Worm (Caenorhabditis elegans) whole organism, L4/young adult: ENCODE measurements around the gene dnpp-1.

Experiments
- W03F9.2 ChIP-seq: fragments of 150-350 bp; optimal IDR thresholded peaks from 2 replicates; lab custom pipeline; 2014; ENCODE audit warnings: missing biosample characterization, missing genetic modification characterization
- dao-5 ChIP-seq: sonication (generic microtip); optimal IDR thresholded peaks from 2 replicates; lab custom pipeline; 2016; ENCODE audit warnings: missing genotype, missing genetic modification characterization, moderate library complexity, missing compliant biosample characterization
- him-1 ChIP-seq: sonication (generic microtip); optimal IDR thresholded peaks from 2 replicates; lab custom pipeline; 2016; ENCODE audit warnings: missing genotype, missing genetic modification reagents, missing genetic modification characterization, missing compliant biosample characterization

dnpp-1 gene

DNA sequence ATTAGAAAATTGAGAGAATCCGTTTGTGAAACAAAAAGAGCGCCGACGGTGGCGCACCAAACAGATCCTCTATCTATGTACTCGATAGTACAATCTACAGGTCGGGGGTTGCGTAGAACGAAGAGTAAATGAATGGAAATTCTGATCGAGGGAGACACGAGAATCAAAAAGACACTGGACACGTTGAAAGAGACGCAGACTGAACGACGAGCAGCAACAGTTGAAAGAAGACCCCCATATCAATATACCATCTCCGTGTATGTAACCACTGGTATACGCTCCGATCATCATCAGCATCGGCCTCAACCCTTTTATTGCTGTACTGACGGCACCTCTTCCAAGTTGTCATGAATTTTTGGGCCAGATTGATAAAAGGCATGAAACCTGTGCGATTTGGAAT lies 27.3 kb downstream of the dnpp-1 start:
- no peak for TF ChIP-seq him-1 (tag; lab: Kevin White, UChicago)
- no peak for TF ChIP-seq W03F9.2 (tag; lab: Kevin White, UChicago)
- TF ChIP-seq dao-5 (tag; lab: Kevin White, UChicago), result no peak

DNA sequence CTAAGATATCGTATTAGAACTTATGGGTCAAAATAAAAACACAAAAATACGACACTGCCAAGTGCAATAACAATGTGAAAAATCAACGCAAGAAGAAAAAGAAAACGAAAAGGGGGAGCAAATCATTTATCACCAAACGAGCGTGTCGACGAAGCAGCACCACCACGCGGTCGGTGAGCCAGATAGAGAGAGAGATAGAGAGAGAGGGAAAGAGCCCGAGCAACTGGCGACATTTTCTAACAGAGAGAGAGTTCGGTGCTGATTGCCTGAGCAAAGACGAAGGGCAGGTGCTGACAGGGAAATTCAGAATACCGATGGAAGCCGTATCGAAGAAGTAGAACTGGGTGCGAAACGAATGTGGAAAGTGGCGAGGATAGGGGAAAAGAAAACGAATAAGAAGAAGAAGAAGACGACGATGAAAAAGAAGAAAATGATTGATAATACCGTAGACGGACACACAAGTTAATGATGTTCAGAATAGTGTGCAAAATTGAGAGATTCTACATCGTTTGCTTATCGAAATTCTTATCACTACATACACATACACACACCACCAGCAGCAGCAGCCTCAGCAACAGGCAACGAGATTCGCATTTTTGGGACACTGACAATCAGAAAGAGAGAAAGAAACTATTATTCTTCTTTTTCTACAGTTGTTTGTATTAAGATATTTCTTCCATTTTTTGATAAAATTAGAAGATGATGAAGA lies 28.3 kb downstream of the dnpp-1 start:
- no peak for TF ChIP-seq him-1 (tag; lab: Kevin White, UChicago)
- no peak for TF ChIP-seq dao-5 (tag; lab: Kevin White, UChicago)
- no peak for TF ChIP-seq W03F9.2 (tag; lab: Kevin White, UChicago)

DNA sequence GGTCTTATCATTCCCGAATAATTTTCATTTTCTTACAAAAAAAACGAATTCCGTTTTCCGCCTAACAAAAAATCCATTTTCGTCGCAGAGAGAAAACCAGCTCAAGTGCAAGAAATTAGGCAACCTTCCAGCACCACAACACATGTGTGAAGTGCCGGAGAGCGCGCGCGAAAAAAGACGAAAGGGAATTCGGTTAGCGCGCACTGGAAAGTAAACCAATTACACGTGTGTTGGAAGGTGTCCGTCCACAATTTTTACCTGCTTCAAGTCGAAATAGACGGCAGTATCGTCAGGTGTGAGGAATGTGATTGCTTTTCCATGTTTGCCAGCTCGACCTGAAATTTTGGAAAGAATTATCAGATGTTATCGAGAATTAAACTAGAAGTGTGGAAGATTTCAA lies 28.9 kb downstream of the dnpp-1 start:
- TF ChIP-seq him-1 (tag; lab: Kevin White, UChicago) (no peak), W03F9.2 (tag; lab: Kevin White, UChicago) (no peak), dao-5 (tag; lab: Kevin White, UChicago) (no peak)

DNA sequence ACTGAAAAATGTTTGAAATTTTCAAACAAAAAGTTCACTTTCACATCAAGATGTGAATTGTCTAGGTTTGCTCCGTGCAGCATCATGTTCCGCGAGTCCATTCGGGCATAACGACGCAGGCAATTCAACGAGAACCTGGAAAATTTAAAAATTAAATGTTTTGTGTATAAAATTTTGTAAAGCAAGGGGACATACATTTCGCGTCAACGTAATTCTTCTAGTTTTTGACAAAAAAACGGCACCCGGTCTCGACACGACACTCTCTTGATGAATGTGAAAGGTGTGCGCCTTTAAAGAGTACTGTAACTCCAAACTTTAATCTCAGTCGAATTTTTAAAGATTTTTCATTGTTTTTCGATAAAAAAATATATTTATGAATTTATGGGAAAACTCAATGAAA lies 29.6 kb downstream of the dnpp-1 start, which contains the start of gene R12B2.6:
R12B2.6 (minus strand) TSS at position 101 of the 400 bp plus-strand sequence.
- TF ChIP-seq dao-5 (tag; lab: Kevin White, UChicago) (no peak), W03F9.2 (tag; lab: Kevin White, UChicago) (no peak)

DNA sequence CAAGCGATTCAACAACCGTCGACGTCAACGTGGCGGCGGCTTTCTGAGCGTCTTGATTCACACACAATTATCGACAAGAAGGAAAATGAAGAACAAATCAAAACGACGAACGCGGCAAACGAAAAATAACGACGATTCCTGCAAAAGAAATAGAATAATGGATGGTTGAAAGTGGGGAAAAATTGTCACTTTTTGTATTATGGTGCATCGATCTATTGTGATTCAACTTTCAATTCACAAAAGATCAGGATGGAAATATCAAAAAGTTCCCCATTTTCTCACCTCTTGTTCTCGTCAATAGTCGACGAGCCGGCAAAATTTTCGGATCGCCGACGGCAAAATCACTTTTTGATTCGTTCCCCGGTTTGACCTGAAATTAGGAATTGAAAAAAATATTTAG lies 30.2 kb downstream of the dnpp-1 start, which contains the start of the genes R12B2.13 and mdt-15:
R12B2.13 (minus strand) TSS at position 101 of the 400 bp plus-strand sequence.
mdt-15 (minus strand) TSS at position 376 of the 400 bp plus-strand sequence.
- TF ChIP-seq dao-5 (tag; lab: Kevin White, UChicago) (no peak), W03F9.2 (tag; lab: Kevin White, UChicago) (no peak), him-1 (tag; lab: Kevin White, UChicago) (no peak)

DNA sequence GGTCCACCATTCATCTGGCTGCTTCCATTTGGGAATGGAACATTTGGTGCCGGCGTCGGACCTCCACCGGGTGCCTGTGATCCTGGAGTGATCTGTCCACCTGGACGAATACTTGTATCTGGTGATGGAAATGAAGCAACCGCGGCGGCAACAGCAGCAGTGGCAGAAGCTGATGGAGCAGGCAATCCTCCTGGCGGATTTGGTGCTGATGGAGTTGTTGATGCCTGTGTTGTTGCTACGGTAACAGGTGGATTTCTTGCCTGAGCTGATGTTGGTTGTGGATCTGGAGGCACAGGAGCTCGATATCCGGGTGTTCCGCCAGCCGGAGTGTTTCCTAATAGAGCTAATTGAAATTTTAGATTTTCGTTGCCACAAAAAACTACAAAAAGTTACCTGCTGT lies 31.2 kb downstream of the dnpp-1 start:
- no peak for TF ChIP-seq him-1 (tag; lab: Kevin White, UChicago)
- TF ChIP-seq dao-5 (tag; lab: Kevin White, UChicago), result no peak
- no peak for TF ChIP-seq W03F9.2 (tag; lab: Kevin White, UChicago)

DNA sequence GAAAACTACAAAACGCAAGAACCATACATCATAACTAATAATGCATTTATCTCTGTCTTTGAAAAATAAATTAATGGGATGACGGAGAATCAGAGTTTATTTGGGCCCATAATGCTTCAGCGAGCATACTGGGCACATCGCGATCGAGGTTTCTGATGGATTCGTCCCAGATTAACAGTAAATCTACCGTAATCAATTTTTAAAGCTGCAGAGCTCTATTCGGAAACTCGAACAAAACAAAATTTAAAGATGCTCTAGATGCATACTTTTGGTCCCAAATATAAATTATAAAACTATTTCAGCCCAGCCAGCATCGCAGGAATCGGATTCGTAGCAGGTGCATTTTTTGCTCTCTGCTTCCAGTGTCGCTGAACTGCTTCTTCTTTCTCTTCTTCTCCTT lies 35.5 kb downstream of the dnpp-1 start:
- TF ChIP-seq him-1 (tag; lab: Kevin White, UChicago), result no peak
- no peak for TF ChIP-seq W03F9.2 (tag; lab: Kevin White, UChicago)
- TF ChIP-seq dao-5 (tag; lab: Kevin White, UChicago), result no peak

DNA sequence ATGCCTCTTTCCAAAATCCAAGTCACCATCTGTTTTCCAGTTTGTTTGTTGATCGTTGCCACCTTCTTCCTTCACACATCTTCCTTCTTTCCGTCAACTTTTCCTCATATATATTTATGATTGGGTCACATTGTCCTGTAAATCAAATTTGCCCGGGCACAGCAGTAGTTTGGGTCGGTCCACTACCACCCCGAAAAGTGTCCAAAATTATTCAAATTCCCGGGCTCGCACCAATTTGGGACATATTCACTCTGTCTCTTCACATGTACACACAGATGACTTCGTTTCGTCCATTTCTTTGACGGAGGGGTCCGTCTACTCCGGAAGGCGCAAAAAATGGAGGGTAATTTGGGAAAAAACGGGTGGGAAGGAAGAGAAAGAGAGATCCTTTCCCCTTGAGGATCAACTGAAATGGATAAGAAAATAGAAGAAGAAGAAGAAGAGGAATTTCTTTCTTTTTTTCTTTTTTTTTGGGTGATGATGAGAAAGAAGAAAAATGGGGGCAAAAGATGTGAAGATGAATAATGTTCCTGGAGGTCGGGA lies 36.6 kb downstream of the dnpp-1 start:
- TF ChIP-seq dao-5 (tag; lab: Kevin White, UChicago) (no peak), him-1 (tag; lab: Kevin White, UChicago) (peak; percentile 39)

DNA sequence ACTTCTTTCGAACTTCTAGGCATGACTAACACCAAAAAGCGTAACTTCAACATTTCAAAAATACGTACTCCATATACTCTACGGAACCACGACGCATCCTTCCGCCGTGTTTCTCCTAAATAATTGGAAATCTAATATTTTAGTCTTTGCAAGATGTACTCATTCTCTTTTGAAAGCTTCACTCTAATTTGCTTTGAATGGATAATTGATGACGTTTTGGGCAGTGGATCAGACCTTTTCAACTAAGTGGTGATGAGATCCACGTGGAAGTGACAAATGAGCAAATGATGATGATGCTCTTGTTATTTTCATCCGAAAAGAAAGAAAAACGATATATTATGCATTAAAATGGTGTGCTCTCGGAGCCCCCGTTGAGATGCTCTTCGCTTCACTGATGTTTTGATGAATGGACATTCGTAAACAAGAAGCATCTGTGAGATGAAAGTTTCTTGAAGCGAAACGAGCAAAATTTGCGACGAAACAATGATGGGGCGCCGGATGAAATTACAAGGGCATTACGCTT lies 39.1 kb downstream of the dnpp-1 start:
- TF ChIP-seq him-1 (tag; lab: Kevin White, UChicago) (no peak), dao-5 (tag; lab: Kevin White, UChicago) (no peak), W03F9.2 (tag; lab: Kevin White, UChicago) (no peak)

DNA sequence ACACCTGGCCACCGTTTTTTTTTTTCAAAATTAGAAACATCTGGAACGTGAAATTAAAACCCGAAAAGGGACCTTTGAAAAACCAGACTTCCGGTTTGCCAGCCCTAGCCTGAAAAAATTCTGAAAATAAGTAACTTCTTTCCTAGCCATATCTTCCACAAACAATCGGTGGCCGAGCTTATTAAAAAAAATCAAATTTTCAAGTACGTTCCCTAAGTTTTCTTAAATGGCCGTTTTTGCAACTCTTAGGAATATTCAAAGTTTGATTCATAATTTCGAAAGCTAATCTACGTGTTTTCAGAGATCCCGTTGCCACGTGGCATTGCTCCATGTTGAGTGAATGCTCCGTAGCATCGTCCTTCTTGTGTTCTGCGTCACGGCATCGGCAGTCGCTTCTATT lies 40.0 kb downstream of the dnpp-1 start, which contains the start of gene R12B2.8:
R12B2.8 (plus strand) TSS at position 301 of the 400 bp plus-strand sequence.
- TF ChIP-seq W03F9.2 (tag; lab: Kevin White, UChicago), result no peak
- TF ChIP-seq dao-5 (tag; lab: Kevin White, UChicago), result no peak
- TF ChIP-seq him-1 (tag; lab: Kevin White, UChicago), result no peak

DNA sequence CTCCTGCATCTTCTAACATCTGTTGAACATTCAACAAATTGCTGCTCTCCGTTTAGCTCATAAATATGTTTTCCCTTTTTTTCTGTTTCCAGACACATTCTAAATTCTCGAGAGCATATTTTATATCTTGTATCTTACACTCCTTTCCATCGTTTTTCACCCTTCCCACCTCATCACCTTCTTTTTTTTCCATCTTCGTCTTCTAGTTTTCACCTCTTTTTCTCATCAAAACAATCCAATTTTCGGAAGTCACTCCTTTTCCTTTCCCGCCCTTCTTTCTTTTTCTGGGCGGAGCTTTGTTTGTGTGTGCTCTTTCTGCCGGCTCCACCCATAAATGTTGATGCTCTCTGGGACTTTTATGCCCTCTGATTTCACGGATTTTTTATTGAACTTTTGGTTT lies 40.8 kb downstream of the dnpp-1 start:
- no peak for TF ChIP-seq W03F9.2 (tag; lab: Kevin White, UChicago)
- TF ChIP-seq dao-5 (tag; lab: Kevin White, UChicago), result no peak
- TF ChIP-seq him-1 (tag; lab: Kevin White, UChicago), result no peak

DNA sequence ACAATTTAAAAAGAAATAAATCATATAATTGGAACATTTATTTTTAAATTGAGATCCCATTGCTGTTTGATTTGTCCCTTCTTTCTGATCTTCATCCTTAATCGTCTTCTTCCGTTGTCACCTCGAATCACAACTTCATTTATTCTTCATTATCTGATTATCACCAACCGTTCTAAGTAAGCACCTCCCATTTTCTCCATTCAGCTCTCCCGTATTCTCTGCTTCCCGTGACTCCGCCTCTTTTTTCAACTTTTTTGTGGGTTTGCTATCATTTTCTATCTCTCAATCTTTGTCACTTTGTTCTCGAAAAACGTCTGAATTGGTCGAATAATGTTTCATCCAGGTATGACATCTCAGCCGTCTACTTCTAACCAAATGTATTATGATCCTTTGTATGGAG lies 47.7 kb downstream of the dnpp-1 start, which contains the start of gene sma-4:
sma-4 (plus strand) TSS at position 301 of the 400 bp plus-strand sequence.
- TF ChIP-seq him-1 (tag; lab: Kevin White, UChicago), result no peak
- no peak for TF ChIP-seq dao-5 (tag; lab: Kevin White, UChicago)
- TF ChIP-seq W03F9.2 (tag; lab: Kevin White, UChicago), result no peak

DNA sequence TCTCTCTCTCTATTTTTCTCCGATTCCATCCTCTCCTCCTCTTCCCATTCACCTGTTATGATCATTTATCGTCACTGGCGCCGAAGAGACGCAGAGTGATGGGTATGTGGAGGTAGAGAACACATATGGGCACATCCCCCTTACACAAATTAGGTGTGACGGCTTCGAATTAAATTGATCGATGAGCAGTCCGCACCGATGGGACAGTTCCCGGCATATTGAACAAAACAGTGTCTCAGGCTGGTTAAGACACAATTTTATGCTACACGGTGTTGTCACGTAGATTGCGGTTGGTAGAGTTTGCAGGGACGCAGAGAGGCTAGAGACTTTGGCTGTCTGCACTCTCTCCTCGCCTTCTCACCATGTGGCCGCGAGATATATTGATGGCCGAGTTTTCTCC lies 48.8 kb downstream of the dnpp-1 start, which contains the start of gene R12B2.7:
R12B2.7 (plus strand) TSS at position 247 of the 400 bp plus-strand sequence.
- TF ChIP-seq him-1 (tag; lab: Kevin White, UChicago) (no peak), W03F9.2 (tag; lab: Kevin White, UChicago) (no peak), dao-5 (tag; lab: Kevin White, UChicago) (no peak)
